Fruit fly (Drosophila melanogaster) whole organism, embryonic: Measurements from ENCODE around the gene CG4452.

Experiments
- BtbVII ChIP-seq: fragments of 200-800 bp; sonication (Bioruptor generic); optimal IDR thresholded peaks from 3 replicates; lab custom pipeline; 2017; ENCODE audit warnings: missing biosample characterization, mild to moderate bottlenecking, missing genetic modification characterization
- CG12391 ChIP-seq: fragments of 200-800 bp; sonication (Bioruptor generic); optimal IDR thresholded peaks from 3 replicates; lab custom pipeline; 2018; ENCODE audit warnings: missing biosample characterization, mild to moderate bottlenecking, missing genetic modification characterization, moderate library complexity
- CG12659 ChIP-seq: fragments of 200-800 bp; sonication (Bioruptor generic); optimal IDR thresholded peaks from 3 replicates; lab custom pipeline; 2017; ENCODE audit warnings: mild to moderate bottlenecking, missing biosample characterization, missing genetic modification reagents, missing genetic modification characterization
- CG13287 ChIP-seq: fragments of 200-800 bp; sonication (Bioruptor generic); IDR thresholded peaks from 2 replicates; pipeline ENCODE4 v1.3.6; 2022; ENCODE audit warnings: missing biosample characterization, missing genetic modification characterization; ENCODE audit not compliant: partially characterized antibody
- CG13296 ChIP-seq: fragments of 200-800 bp; sonication (Bioruptor generic); optimal IDR thresholded peaks from 3 replicates; lab custom pipeline; 2018; ENCODE audit warnings: missing biosample characterization, mild to moderate bottlenecking, missing genetic modification characterization
- CG13894 ChIP-seq: fragments of 200-800 bp; sonication (Bioruptor generic); optimal IDR thresholded peaks from 3 replicates; lab custom pipeline; 2018; ENCODE audit warnings: missing biosample characterization, mild to moderate bottlenecking, missing genetic modification characterization, moderate library complexity
- CG15514 ChIP-seq: fragments of 200-800 bp; sonication (Bioruptor generic); optimal IDR thresholded peaks from 3 replicates; lab custom pipeline; 2017; ENCODE audit warnings: missing biosample characterization, missing genetic modification characterization, mild to moderate bottlenecking, moderate library complexity, missing genetic modification reagents
- CG17186 ChIP-seq: fragments of 200-800 bp; sonication (Bioruptor generic); optimal IDR thresholded peaks from 3 replicates; lab custom pipeline; 2017; ENCODE audit warnings: missing biosample characterization, missing genetic modification reagents, missing genetic modification characterization
- CG2712 ChIP-seq: fragments of 200-800 bp; optimal IDR thresholded peaks from 3 replicates; lab custom pipeline; 2019; ENCODE audit warnings: missing biosample characterization, mild to moderate bottlenecking, missing genetic modification characterization, moderate library complexity
- CG2875 ChIP-seq: fragments of 200-800 bp; sonication (Bioruptor generic); optimal IDR thresholded peaks from 2 replicates; lab custom pipeline; 2017; ENCODE audit warnings: missing biosample characterization, mild to moderate bottlenecking, missing genetic modification characterization, missing genetic modification reagents
- CG2889 ChIP-seq: fragments of 200-800 bp; sonication (Bioruptor generic); IDR thresholded peaks from 3 replicates; pipeline ENCODE4 v1.3.6; 2022; ENCODE audit warnings: missing biosample characterization, missing genetic modification characterization
- CG34376 ChIP-seq: fragments of 200-800 bp; sonication (Bioruptor generic); optimal IDR thresholded peaks from 2 replicates; lab custom pipeline; 2018; ENCODE audit warnings: missing biosample characterization, mild to moderate bottlenecking, missing genetic modification characterization
- CG3838 ChIP-seq: fragments of 200-800 bp; sonication (Bioruptor generic); optimal IDR thresholded peaks from 3 replicates; lab custom pipeline; 2016; ENCODE audit warnings: missing biosample characterization, missing genetic modification characterization
- CG6254 ChIP-seq: fragments of 200-800 bp; sonication (Bioruptor generic); optimal IDR thresholded peaks from 3 replicates; lab custom pipeline; 2017; ENCODE audit warnings: mild to moderate bottlenecking, missing biosample characterization, missing genetic modification reagents, missing genetic modification characterization
- CG6791 ChIP-seq: fragments of 200-800 bp; sonication (Bioruptor generic); IDR thresholded peaks from 3 replicates; pipeline ENCODE4 v1.3.6; 2022; ENCODE audit warnings: missing biosample characterization, missing genetic modification characterization; ENCODE audit not compliant: partially characterized antibody
- CG9437 ChIP-seq: fragments of 200-800 bp; sonication (Bioruptor generic); optimal IDR thresholded peaks from 2 replicates; lab custom pipeline; 2018; ENCODE audit warnings: missing biosample characterization, mild to moderate bottlenecking, missing genetic modification characterization
- CG9797 ChIP-seq: fragments of 200-800 bp; sonication (Bioruptor generic); optimal IDR thresholded peaks from 3 replicates; lab custom pipeline; 2018; ENCODE audit warnings: missing biosample characterization, mild to moderate bottlenecking, missing genetic modification characterization
- Camta ChIP-seq: fragments of 200-800 bp; sonication (Bioruptor generic); optimal IDR thresholded peaks from 2 replicates; lab custom pipeline; 2016; ENCODE audit warnings: missing biosample characterization, missing genetic modification characterization
- CoRest ChIP-seq: fragments of 200-800 bp; sonication (Bioruptor generic); optimal IDR thresholded peaks from 3 replicates; lab custom pipeline; 2018; ENCODE audit warnings: missing biosample characterization, mild to moderate bottlenecking, missing genetic modification characterization, moderate library complexity
- Dll ChIP-seq: fragments of 200-800 bp; sonication (Bioruptor generic); IDR thresholded peaks from 4 replicates; pipeline ENCODE4 v1.3.6; 2022; ENCODE audit warnings: missing biosample characterization, missing genetic modification characterization; ENCODE audit not compliant: partially characterized antibody
- Doc2 ChIP-seq: fragments of 200-800 bp; sonication (Bioruptor generic); IDR thresholded peaks from 2 replicates; pipeline ENCODE4 v1.3.6; 2022; ENCODE audit warnings: missing biosample characterization, missing genetic modification characterization
- Doc3 ChIP-seq: fragments of 200-800 bp; sonication (Bioruptor generic); IDR thresholded peaks from 3 replicates; pipeline ENCODE4 v1.3.6; 2022; ENCODE audit warnings: missing biosample characterization, missing genetic modification characterization; ENCODE audit not compliant: partially characterized antibody
- Dref ChIP-seq: fragments of 200-800 bp; sonication (Bioruptor generic); IDR thresholded peaks from 2 replicates; pipeline ENCODE4 v1.3.6; 2022; ENCODE audit warnings: missing biosample characterization, missing genetic modification characterization
- Eip74EF ChIP-seq, 2 experiments: fragments of 200-800 bp in 1 of 2; fragments of >200 bp in 1 of 2; sonication (Bioruptor generic) in 1 of 2; optimal IDR thresholded peaks; 2 replicates each; lab custom pipeline; 2017 to 2019; ENCODE audit warnings: missing biosample characterization in 2 of 2, missing genetic modification characterization in 2 of 2, mild to moderate bottlenecking in 1 of 2, moderate library complexity in 1 of 2
- Fer3 ChIP-seq: fragments of 200-800 bp; sonication (Bioruptor generic); optimal IDR thresholded peaks from 2 replicates; lab custom pipeline; 2018; ENCODE audit warnings: missing biosample characterization, mild to moderate bottlenecking, missing genetic modification characterization, moderate library complexity
- HLHmδ ChIP-seq: fragments of 200-800 bp; sonication (Bioruptor generic); optimal IDR thresholded peaks from 2 replicates; lab custom pipeline; 2018; ENCODE audit warnings: missing biosample characterization, mild to moderate bottlenecking, missing genetic modification characterization, moderate library complexity
- Hmr ChIP-seq: fragments of 200-800 bp; sonication (Bioruptor generic); optimal IDR thresholded peaks from 3 replicates; lab custom pipeline; 2017; ENCODE audit warnings: mild to moderate bottlenecking, missing biosample characterization, missing genetic modification reagents, missing genetic modification characterization
- Hr78 ChIP-seq, 2 experiments: fragments of 200-800 bp in 1 of 2; fragments of >200 bp in 1 of 2; sonication (Bioruptor generic) in 1 of 2; optimal IDR thresholded peaks; 2 replicates each; lab custom pipeline; 2017 to 2019; ENCODE audit warnings: missing biosample characterization in 2 of 2, missing genetic modification characterization in 2 of 2, mild to moderate bottlenecking in 1 of 2, moderate library complexity in 1 of 2
- Nf-YB ChIP-seq: fragments of 200-800 bp; sonication (Bioruptor generic); optimal IDR thresholded peaks from 3 replicates; lab custom pipeline; 2019; ENCODE audit warnings: missing biosample characterization, mild to moderate bottlenecking, missing genetic modification characterization, moderate library complexity
- Scr ChIP-seq: fragments of 200-800 bp; sonication (Bioruptor generic); IDR thresholded peaks from 2 replicates; pipeline ENCODE4 v1.3.6; 2022; ENCODE audit warnings: missing biosample characterization, missing genetic modification characterization; ENCODE audit not compliant: partially characterized antibody
- Side ChIP-seq: fragments of 200-800 bp; sonication (Bioruptor generic); optimal IDR thresholded peaks from 2 replicates; lab custom pipeline; 2016; ENCODE audit warnings: missing biosample characterization, missing genetic modification characterization
- Xrp1 ChIP-seq: fragments of 200-800 bp; sonication (Bioruptor generic); IDR thresholded peaks from 2 replicates; pipeline ENCODE4 v1.3.6; 2022; ENCODE audit warnings: missing biosample characterization, missing genetic modification characterization
- aop ChIP-seq: fragments of 200-800 bp; sonication (Bioruptor generic); IDR thresholded peaks from 2 replicates; pipeline ENCODE4 v1.3.6; 2022; ENCODE audit warnings: missing biosample characterization, missing genetic modification characterization
- ase ChIP-seq: fragments of 200-800 bp; sonication (Bioruptor generic); IDR thresholded peaks from 3 replicates; pipeline ENCODE4 v1.3.6; 2022; ENCODE audit warnings: missing biosample characterization, missing genetic modification characterization
- ato ChIP-seq: fragments of 200-800 bp; sonication (Bioruptor generic); IDR thresholded peaks from 2 replicates; pipeline ENCODE4 v1.3.6; 2022; ENCODE audit warnings: missing biosample characterization, missing genetic modification characterization; ENCODE audit not compliant: partially characterized antibody
- bbx ChIP-seq: fragments of 200-800 bp; sonication (Bioruptor generic); IDR thresholded peaks from 2 replicates; pipeline ENCODE4 v1.3.6; 2022; ENCODE audit warnings: missing biosample characterization, missing genetic modification characterization; ENCODE audit not compliant: partially characterized antibody
- bsh ChIP-seq, 2 experiments: fragments of 200-800 bp; sonication (Bioruptor generic); optimal IDR thresholded peaks; 2 replicates each; lab custom pipeline; 2017 to 2018; ENCODE audit warnings: mild to moderate bottlenecking in 2 of 2, missing biosample characterization in 2 of 2, missing genetic modification characterization in 2 of 2, moderate library complexity in 1 of 2
- cg ChIP-seq: fragments of 200-800 bp; sonication (Bioruptor generic); optimal IDR thresholded peaks from 3 replicates; lab custom pipeline; 2019; ENCODE audit warnings: missing biosample characterization, mild to moderate bottlenecking, missing genetic modification characterization, moderate library complexity
- crp ChIP-seq, 2 experiments: fragments of 200-800 bp; sonication (Bioruptor generic); optimal IDR thresholded peaks; 2 replicates in 1 of 2; 3 replicates in 1 of 2; lab custom pipeline; 2017; ENCODE audit warnings: missing biosample characterization in 2 of 2, missing genetic modification characterization in 2 of 2, mild to moderate bottlenecking in 1 of 2, moderate library complexity in 1 of 2
- fd3F ChIP-seq: fragments of 200-800 bp; sonication (Bioruptor generic); optimal IDR thresholded peaks from 2 replicates; lab custom pipeline; 2018; ENCODE audit warnings: missing biosample characterization, mild to moderate bottlenecking, missing genetic modification characterization, moderate library complexity
- gro ChIP-seq: fragments of 200-800 bp; sonication (Bioruptor generic); optimal IDR thresholded peaks from 2 replicates; lab custom pipeline; 2016; ENCODE audit warnings: missing biosample characterization, missing genetic modification characterization
- hbn ChIP-seq: fragments of 200-800 bp; sonication (Bioruptor generic); IDR thresholded peaks from 2 replicates; pipeline ENCODE4 v1.3.6; 2022; ENCODE audit warnings: missing biosample characterization, missing genetic modification characterization; ENCODE audit not compliant: partially characterized antibody
- kah ChIP-seq: fragments of 200-800 bp; sonication (Bioruptor generic); optimal IDR thresholded peaks from 2 replicates; lab custom pipeline; 2018; ENCODE audit warnings: missing biosample characterization, mild to moderate bottlenecking, missing genetic modification characterization
- luna ChIP-seq: fragments of 200-800 bp; sonication (Bioruptor generic); optimal IDR thresholded peaks from 2 replicates; lab custom pipeline; 2016; ENCODE audit warnings: missing biosample characterization, missing genetic modification characterization
- slbo ChIP-seq: fragments of 200-800 bp; sonication (Bioruptor generic); IDR thresholded peaks from 2 replicates; pipeline ENCODE4 v1.3.6; 2022; ENCODE audit warnings: missing biosample characterization, missing genetic modification characterization
- sob ChIP-seq: fragments of 200-800 bp; sonication (Bioruptor generic); IDR thresholded peaks from 2 replicates; pipeline ENCODE4 v1.3.6; 2022; ENCODE audit warnings: missing biosample characterization, missing genetic modification characterization
- sug ChIP-seq: fragments of 200-800 bp; optimal IDR thresholded peaks from 2 replicates; lab custom pipeline; 2019; ENCODE audit warnings: missing biosample characterization, mild to moderate bottlenecking, missing genetic modification characterization, moderate library complexity
- toy ChIP-seq: fragments of 200-800 bp; sonication (Bioruptor generic); IDR thresholded peaks from 2 replicates; pipeline ENCODE4 v1.3.6; 2022; ENCODE audit warnings: missing biosample characterization, missing genetic modification characterization
- vvl ChIP-seq: fragments of 200-800 bp; sonication (Bioruptor generic); IDR thresholded peaks from 2 replicates; pipeline ENCODE4 v1.3.6; 2022; ENCODE audit warnings: missing biosample characterization, missing genetic modification characterization

CG4452 gene

dm6 chr3L:9360217-9360692 is 6.9 kb upstream of the CG4452 start, which contains the start of gene Pdxk (continued):
- TF ChIP-seq CoRest (tag; lab: Kevin White, UChicago) = peak; percentile 12
- TF ChIP-seq ase (GFP tag; lab: Robert Waterston, UW) = no peak
- no peak for TF ChIP-seq Camta (GFP tag; lab: Kevin White, UChicago)
- peak; percentile 92 for TF ChIP-seq CG15514 (GFP tag; lab: Kevin White, UChicago)
- peak; percentile 24 for TF ChIP-seq BtbVII
- TF ChIP-seq CG13287 (GFP tag; lab: Robert Waterston, UW) = peak; percentile 48
- 0 out of 2 replicates have a peak, but pooled peaks have one; percentile 39 for TF ChIP-seq Scr
- peak; percentile 47 for TF ChIP-seq CG9437 (GFP tag; lab: Kevin White, UChicago)
- peak; percentile 15 for TF ChIP-seq CG6254 (GFP tag; lab: Kevin White, UChicago)
- peak; percentile 49 for TF ChIP-seq CG9797
- no peak for TF ChIP-seq toy (GFP tag; lab: Robert Waterston, UW)
- no peak for TF ChIP-seq CG3838 (GFP tag; lab: Kevin White, UChicago)
- TF ChIP-seq Eip74EF (GFP tag; optimal IDR thresholded peaks at IDR 0.05; lab: Kevin White, UChicago) = no peak
- TF ChIP-seq Fer3 (tag; lab: Kevin White, UChicago) = peak; percentile 22
- peak; percentile 31 for TF ChIP-seq CG12391 (tag; lab: Kevin White, UChicago)
- 0 out of 2 replicates have a peak, but pooled peaks have one; percentile 26 for TF ChIP-seq Xrp1 (GFP tag; lab: Robert Waterston, UW)
- no peak for TF ChIP-seq HLHmδ (GFP tag; lab: Kevin White, UChicago)
- TF ChIP-seq CG12659 = peak; percentile 47
- TF ChIP-seq sob (GFP tag; lab: Robert Waterston, UW) = peak; percentile 38; the same call in 1 of the 2 replicates
- TF ChIP-seq Dref (GFP tag; lab: Robert Waterston, UW) = peak; percentile 67
- no peak for TF ChIP-seq Doc3 (GFP tag; lab: Robert Waterston, UW)
- TF ChIP-seq Hr78 (GFP tag; optimal IDR thresholded peaks at IDR 0.05; lab: Kevin White, UChicago) = peak in 1 of 2 experiments; percentile 65
- TF ChIP-seq luna (GFP tag; lab: Kevin White, UChicago) = no peak
- peak in 1 of 2 experiments; percentile 80 for TF ChIP-seq crp (GFP tag; optimal IDR thresholded peaks at IDR 0.05; lab: Kevin White, UChicago)
- peak; percentile 68 for TF ChIP-seq CG17186 (GFP tag; lab: Kevin White, UChicago)
- no peak for TF ChIP-seq bbx (GFP tag; lab: Robert Waterston, UW)
- peak; percentile 43 for TF ChIP-seq Hmr
- TF ChIP-seq gro = peak; percentile 0
- TF ChIP-seq CG2712 (tag; lab: Kevin White, UChicago) = peak; percentile 10
- TF ChIP-seq Nf-YB (GFP tag; lab: Kevin White, UChicago) = peak; percentile 47
- TF ChIP-seq Doc2 = no peak
- TF ChIP-seq CG2889 = no peak
- TF ChIP-seq hbn = 0 out of 2 replicates have a peak, but pooled peaks have one; percentile 22
- TF ChIP-seq slbo (GFP tag; lab: Robert Waterston, UW) = peak; percentile 5; the same call in 1 of the 2 replicates

dm6 chr3L:9361894-9362293 is 5.3 kb upstream of the CG4452 start, which contains the start of gene CG34456:
Gene CG34456, plus strand, starts transcription at chr3L:9362108.
- no peak for TF ChIP-seq Dll (GFP tag; lab: Robert Waterston, UW)
- TF ChIP-seq Side = no peak
- TF ChIP-seq CG34376 (GFP tag; lab: Kevin White, UChicago) = peak; percentile 25
- no peak for TF ChIP-seq fd3F (GFP tag; lab: Kevin White, UChicago)
- no peak for TF ChIP-seq cg
- TF ChIP-seq vvl = no peak
- no peak for TF ChIP-seq CG6791 (GFP tag; lab: Robert Waterston, UW)
- TF ChIP-seq bsh (GFP tag; optimal IDR thresholded peaks at IDR 0.05; lab: Kevin White, UChicago) = no peak
- TF ChIP-seq kah (GFP tag; lab: Kevin White, UChicago) = no peak
- TF ChIP-seq sug (tag; lab: Kevin White, UChicago) = peak; percentile 9
- TF ChIP-seq CG13296 (GFP tag; lab: Kevin White, UChicago) = peak; percentile 26
- peak; percentile 2 for TF ChIP-seq CG13894 (tag; lab: Kevin White, UChicago)
- no peak for TF ChIP-seq aop
- TF ChIP-seq ato (GFP tag; lab: Robert Waterston, UW) = no peak
- TF ChIP-seq CG2875 (GFP tag; lab: Kevin White, UChicago) = no peak
